Fruit fly (Drosophila melanogaster) whole organism, wandering third instar larva: ENCODE measurements around the gene slou.

ENCODE experiments used
- Abd-B ChIP-seq: fragments of >200 bp; optimal IDR thresholded peaks from 2 replicates; lab custom pipeline; 2017; ENCODE audit warnings: missing biosample characterization, missing genetic modification characterization
- CG32264 ChIP-seq: fragments of 200-800 bp; sonication (Bioruptor generic); optimal IDR thresholded peaks from 2 replicates; lab custom pipeline; 2016; ENCODE audit warnings: missing biosample characterization, missing genetic modification characterization
- CrebA ChIP-seq: fragments of 200-800 bp; sonication (Bioruptor generic); optimal IDR thresholded peaks from 2 replicates; lab custom pipeline; 2016; ENCODE audit warnings: missing biosample characterization, mild to moderate bottlenecking, missing genetic modification characterization, borderline replicate concordance
- Dfd ChIP-seq: fragments of >200 bp; optimal IDR thresholded peaks from 2 replicates; lab custom pipeline; 2017; ENCODE audit warnings: missing biosample characterization, missing genetic modification characterization
- Dif ChIP-seq: fragments of 200-275, 200-300 bp; sonication (Bioruptor generic); optimal IDR thresholded peaks from 2 replicates; lab custom pipeline; 2018; ENCODE audit warnings: missing biosample characterization, missing genetic modification characterization; ENCODE audit not compliant: partially characterized antibody
- GATAd ChIP-seq: sonication (Bioruptor generic); optimal IDR thresholded peaks from 2 replicates; lab custom pipeline; 2016; ENCODE audit warnings: missing biosample characterization, missing genetic modification characterization
- Hnf4 ChIP-seq: fragments of 200-800 bp; sonication (Bioruptor generic); optimal IDR thresholded peaks from 2 replicates; lab custom pipeline; 2016; ENCODE audit warnings: missing biosample characterization, mild to moderate bottlenecking, missing genetic modification characterization
- Hr78 ChIP-seq: fragments of >200 bp; optimal IDR thresholded peaks from 2 replicates; lab custom pipeline; 2017; ENCODE audit warnings: missing biosample characterization, missing genetic modification characterization
- Jra ChIP-seq: sonication (Bioruptor generic); optimal IDR thresholded peaks from 2 replicates; lab custom pipeline; 2016; ENCODE audit warnings: missing biosample characterization, missing genetic modification characterization
- Mio ChIP-seq: sonication (Bioruptor generic); optimal IDR thresholded peaks from 2 replicates; lab custom pipeline; 2016; ENCODE audit warnings: missing biosample characterization, missing genetic modification characterization
- N ChIP-seq: fragments of >200 bp; optimal IDR thresholded peaks from 2 replicates; lab custom pipeline; 2018; ENCODE audit warnings: missing biosample characterization, missing external identifiers, missing genetic modification characterization
- OdsH ChIP-seq: fragments of 200-800 bp; sonication (Bioruptor generic); optimal IDR thresholded peaks from 2 replicates; lab custom pipeline; 2016; ENCODE audit warnings: missing biosample characterization, mild to moderate bottlenecking, missing genetic modification characterization
- Rel ChIP-seq, 2 experiments: fragments of 200-800 bp; sonication (Bioruptor generic) in 1 of 2; optimal IDR thresholded peaks; 2 replicates in 1 of 2; 3 replicates in 1 of 2; lab custom pipeline; 2016 to 2019; ENCODE audit warnings: mild to moderate bottlenecking in 2 of 2, missing biosample characterization in 2 of 2, missing genetic modification characterization in 2 of 2, moderate library complexity in 1 of 2
- Sp1 ChIP-seq: fragments of 200-800 bp; sonication (Bioruptor generic); optimal IDR thresholded peaks from 3 replicates; lab custom pipeline; 2019; ENCODE audit warnings: missing biosample characterization, mild to moderate bottlenecking, missing genetic modification characterization, moderate library complexity
- Vsx2 ChIP-seq: fragments of 200-300, 225-300 bp; sonication (Bioruptor generic); optimal IDR thresholded peaks from 2 replicates; lab custom pipeline; 2018; ENCODE audit warnings: missing biosample characterization, missing genetic modification characterization; ENCODE audit not compliant: partially characterized antibody
- br ChIP-seq: fragments of 200-800 bp; sonication (Bioruptor generic); optimal IDR thresholded peaks from 2 replicates; lab custom pipeline; 2016; ENCODE audit warnings: missing biosample characterization, missing genetic modification characterization
- dl ChIP-seq, 2 experiments: fragments of 175-275, 200-275 bp in 1 of 2; fragments of 200-275 bp in 1 of 2; sonication (Bioruptor generic); optimal IDR thresholded peaks; lab custom pipeline; 2018; ENCODE audit warnings: mild to moderate bottlenecking in 2 of 2, missing biosample characterization in 2 of 2, missing genetic modification characterization in 2 of 2, moderate library complexity in 2 of 2; ENCODE audit not compliant: partially characterized antibody in 2 of 2, insufficient read depth in 1 of 2
- dmrt93B ChIP-seq: fragments of 200-800 bp; sonication (Bioruptor generic); optimal IDR thresholded peaks from 2 replicates; lab custom pipeline; 2018; ENCODE audit warnings: missing biosample characterization, mild to moderate bottlenecking, missing genetic modification characterization
- dsf ChIP-seq: sonication (Bioruptor generic); optimal IDR thresholded peaks from 2 replicates; lab custom pipeline; 2016; ENCODE audit warnings: missing biosample characterization, missing genetic modification characterization, borderline replicate concordance
- ey ChIP-seq: fragments of 200-800 bp; sonication (Bioruptor generic); optimal IDR thresholded peaks from 2 replicates; lab custom pipeline; 2016; ENCODE audit warnings: missing biosample characterization, missing genetic modification characterization
- foxo ChIP-seq, 2 experiments: fragments of 200-800 bp; sonication (Bioruptor generic); optimal IDR thresholded peaks; 2 replicates in 1 of 2; 3 replicates in 1 of 2; lab custom pipeline; 2016 to 2017; ENCODE audit warnings: missing biosample characterization in 2 of 2, missing genetic modification characterization in 2 of 2
- fru ChIP-seq: fragments of 200-800 bp; sonication (Bioruptor generic); optimal IDR thresholded peaks from 3 replicates; lab custom pipeline; 2016; ENCODE audit warnings: missing biosample characterization, mild to moderate bottlenecking, missing genetic modification characterization
- h ChIP-seq: fragments of 200-800 bp; sonication (Bioruptor generic); optimal IDR thresholded peaks from 3 replicates; lab custom pipeline; 2016; ENCODE audit warnings: missing biosample characterization, mild to moderate bottlenecking, missing genetic modification characterization
- pan ChIP-seq: fragments of >200 bp; optimal IDR thresholded peaks from 2 replicates; lab custom pipeline; 2017
- psq ChIP-seq: fragments of 200-800 bp; sonication (Bioruptor generic); optimal IDR thresholded peaks from 3 replicates; lab custom pipeline; 2017; ENCODE audit warnings: missing biosample characterization, mild to moderate bottlenecking, missing genetic modification characterization, moderate library complexity
- rgr ChIP-seq: fragments of 200-800 bp; sonication (Bioruptor generic); optimal IDR thresholded peaks from 3 replicates; lab custom pipeline; 2016; ENCODE audit warnings: missing biosample characterization, mild to moderate bottlenecking, missing genetic modification characterization
- sage ChIP-seq: fragments of 200-800 bp; sonication (Bioruptor generic); optimal IDR thresholded peaks from 2 replicates; lab custom pipeline; 2016; ENCODE audit warnings: missing biosample characterization, mild to moderate bottlenecking, missing genetic modification characterization
- sv ChIP-seq: fragments of 200-800 bp; sonication (Bioruptor generic); optimal IDR thresholded peaks from 3 replicates; lab custom pipeline; 2016; ENCODE audit warnings: missing biosample characterization, missing genetic modification characterization
- tai ChIP-seq: sonication (Bioruptor generic); optimal IDR thresholded peaks from 2 replicates; lab custom pipeline; 2016; ENCODE audit warnings: missing biosample characterization, missing genetic modification characterization
- usp ChIP-seq: fragments of >200 bp; optimal IDR thresholded peaks from 2 replicates; lab custom pipeline; 2017; ENCODE audit warnings: missing biosample characterization, missing genetic modification characterization
- woc ChIP-seq: sonication (Bioruptor generic); optimal IDR thresholded peaks from 2 replicates; lab custom pipeline; 2016; ENCODE audit warnings: missing biosample characterization, mild to moderate bottlenecking, missing genetic modification characterization

The slou gene

dm6 chr3R:21589500-21590202 lies 32.7 kb upstream of the slou start:
- TF ChIP-seq Sp1 (GFP tag; lab: Kevin White, UChicago), result no peak
- no peak for TF ChIP-seq woc (GFP tag; lab: Kevin White, UChicago)
- no peak for TF ChIP-seq CrebA
- no peak for TF ChIP-seq Mio (GFP tag; lab: Kevin White, UChicago)
- peak; percentile 94 for TF ChIP-seq Dfd
- peak; percentile 50 for TF ChIP-seq OdsH (GFP tag; lab: Kevin White, UChicago)
- TF ChIP-seq Abd-B, result no peak
- no peak for TF ChIP-seq GATAd
- no peak for TF ChIP-seq usp (GFP tag; lab: Kevin White, UChicago)
- TF ChIP-seq Jra, result no peak
- no peak for TF ChIP-seq sage (GFP tag; lab: Kevin White, UChicago)
- TF ChIP-seq dl (GFP tag; optimal IDR thresholded peaks at IDR 0.05; lab: Kevin White, UChicago; ENCODE audit: insufficient read depth in 1 of 2, partially characterized antibody in 2 of 2), result peak; percentile 32 to 37
- TF ChIP-seq h, result peak; percentile 46
- peak; percentile 42 for TF ChIP-seq Hnf4
- no peak for TF ChIP-seq Rel (GFP tag; optimal IDR thresholded peaks at IDR 0.05; lab: Kevin White, UChicago)
- no peak for TF ChIP-seq Rel (tag; optimal IDR thresholded peaks at IDR 0.05; lab: Kevin White, UChicago)
- TF ChIP-seq Vsx2 (GFP tag; lab: Kevin White, UChicago), result peak; percentile 89
- no peak for TF ChIP-seq ey (GFP tag; lab: Kevin White, UChicago)
- peak; percentile 49 for TF ChIP-seq psq
- TF ChIP-seq tai (GFP tag; lab: Kevin White, UChicago), result no peak
- TF ChIP-seq br (GFP tag; lab: Kevin White, UChicago), result peak; percentile 5
- TF ChIP-seq Dif (GFP tag; lab: Kevin White, UChicago), result peak; percentile 60
- peak in 1 of 2 experiments; percentile 23 for TF ChIP-seq foxo (GFP tag; optimal IDR thresholded peaks at IDR 0.05; lab: Kevin White, UChicago)
- TF ChIP-seq sv, result no peak
- peak; percentile 41 for TF ChIP-seq N (GFP tag; lab: Kevin White, UChicago)
- TF ChIP-seq fru, result peak; percentile 16
- TF ChIP-seq dsf, result no peak
- TF ChIP-seq CG32264 (GFP tag; lab: Kevin White, UChicago), result no peak

dm6 chr3R:21587480-21588055 lies 30.6 kb upstream of the slou start:
- TF ChIP-seq Rel (GFP tag; optimal IDR thresholded peaks at IDR 0.05; lab: Kevin White, UChicago), result no peak
- peak; percentile 81 for TF ChIP-seq Rel (tag; optimal IDR thresholded peaks at IDR 0.05; lab: Kevin White, UChicago)
- no peak for TF ChIP-seq rgr (GFP tag; lab: Kevin White, UChicago)
- TF ChIP-seq, all 38 proteins: peak for 1

DNA sequence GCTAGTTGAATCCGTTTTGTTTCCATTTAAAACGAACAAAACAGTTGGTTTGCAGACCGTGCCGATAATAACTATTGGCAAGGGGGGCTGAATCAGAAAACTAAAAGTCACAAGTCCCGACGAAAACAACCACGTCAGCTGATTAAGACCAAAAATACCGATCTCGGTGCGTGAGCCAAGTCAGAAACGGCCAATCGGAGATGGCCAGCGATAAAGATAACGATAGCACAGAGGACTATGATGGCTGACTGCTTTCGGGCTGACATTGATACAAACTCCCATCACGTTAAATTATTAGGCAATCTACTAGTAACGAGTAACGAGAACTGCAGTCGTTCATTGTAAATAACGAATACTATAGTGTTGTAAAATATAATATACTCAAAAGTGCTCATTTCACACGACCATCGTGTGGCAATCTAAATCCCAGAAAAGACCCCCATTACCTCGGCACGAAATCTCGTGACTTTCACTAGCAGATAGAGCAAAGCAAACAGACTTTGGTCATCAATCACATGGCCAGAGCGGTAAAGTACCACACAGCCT lies 30.0 kb upstream of the slou start:
- no peak for TF ChIP-seq Dif (GFP tag; lab: Kevin White, UChicago)
- TF ChIP-seq h, result no peak
- no peak for TF ChIP-seq CG32264 (GFP tag; lab: Kevin White, UChicago)
- no peak for TF ChIP-seq psq
- TF ChIP-seq CrebA, result no peak
- TF ChIP-seq tai (GFP tag; lab: Kevin White, UChicago), result no peak
- no peak for TF ChIP-seq sage (GFP tag; lab: Kevin White, UChicago)
- no peak for TF ChIP-seq sv
- TF ChIP-seq Jra, result no peak
- TF ChIP-seq Dfd, result no peak
- no peak for TF ChIP-seq pan
- no peak for TF ChIP-seq Mio (GFP tag; lab: Kevin White, UChicago)
- no peak for TF ChIP-seq Hr78 (GFP tag; lab: Kevin White, UChicago)
- no peak for TF ChIP-seq dmrt93B (GFP tag; lab: Kevin White, UChicago)
- no peak for TF ChIP-seq GATAd

- TF ChIP-seq br (GFP tag; lab: Kevin White, UChicago) (no peak), Rel (GFP tag; optimal IDR thresholded peaks at IDR 0.05; lab: Kevin White, UChicago) (no peak), Rel (tag; optimal IDR thresholded peaks at IDR 0.05; lab: Kevin White, UChicago) (peak; percentile 64), Dif (GFP tag; lab: Kevin White, UChicago) (no peak)
Measured at dm6 chr3R:21586351-21586750, 29.4 kb upstream of the slou start.
